Worm (Caenorhabditis elegans) whole organism, L2 larva: ENCODE measurements around the gene gmeb-1.

Experiments
- aly-2 ChIP-seq: fragments of 150-350 bp; optimal IDR thresholded peaks from 2 replicates; lab custom pipeline; 2014; ENCODE audit warnings: missing biosample characterization, missing genetic modification characterization
- ama-1 ChIP-seq: fragments of 150-350 bp; optimal IDR thresholded peaks from 2 replicates; lab custom pipeline; 2018; ENCODE audit warnings: inconsistent platforms
- blmp-1 ChIP-seq: sonication (generic microtip); optimal IDR thresholded peaks from 2 replicates; lab custom pipeline; 2017; ENCODE audit warnings: missing genetic modification characterization, mild to moderate bottlenecking, missing compliant biosample characterization, antibody characterized with exemption, moderate library complexity; ENCODE audit not compliant: insufficient read depth
- elt-3 ChIP-seq: sonication (generic microtip); optimal IDR thresholded peaks from 2 replicates; lab custom pipeline; 2017; ENCODE audit warnings: missing biosample characterization, missing genetic modification characterization
- mab-5 ChIP-seq: fragments of 150-350 bp; optimal IDR thresholded peaks from 2 replicates; lab custom pipeline; 2014; ENCODE audit warnings: missing biosample characterization, missing genetic modification characterization
- mdl-1 ChIP-seq, 2 experiments: fragments of 150-350 bp in 1 of 2; sonication (generic microtip) in 1 of 2; optimal IDR thresholded peaks; 2 replicates each; lab custom pipeline; 2017; ENCODE audit warnings: missing biosample characterization in 2 of 2, missing genetic modification characterization in 2 of 2
- nhr-11 ChIP-seq: fragments of 150-350 bp; optimal IDR thresholded peaks from 2 replicates; lab custom pipeline; 2014; ENCODE audit warnings: missing biosample characterization, missing genetic modification characterization
- nhr-23 ChIP-seq: fragments of 150-350 bp; optimal IDR thresholded peaks from 2 replicates; lab custom pipeline; 2014; ENCODE audit warnings: missing biosample characterization, missing genetic modification reagents, missing genetic modification characterization
- nhr-6 ChIP-seq: fragments of 150-350 bp; optimal IDR thresholded peaks from 2 replicates; lab custom pipeline; 2014; ENCODE audit warnings: missing biosample characterization, missing genetic modification characterization
- snpc-4 ChIP-seq: fragments of 150-350 bp; optimal IDR thresholded peaks from 2 replicates; lab custom pipeline; 2014; ENCODE audit warnings: missing biosample characterization, missing genetic modification characterization
- unc-39 ChIP-seq: fragments of 150-350 bp; optimal IDR thresholded peaks from 2 replicates; lab custom pipeline; 2014; ENCODE audit warnings: missing biosample characterization, missing genetic modification characterization
- unc-62 ChIP-seq: fragments of 150-350 bp; optimal IDR thresholded peaks from 2 replicates; lab custom pipeline; 2014; ENCODE audit warnings: missing biosample characterization, missing genetic modification reagents, missing genetic modification characterization
- zag-1 ChIP-seq: fragments of 150-350 bp; optimal IDR thresholded peaks from 2 replicates; lab custom pipeline; 2014; ENCODE audit warnings: missing biosample characterization, missing genetic modification characterization

ce11 chrII:1334-1898, 17.9 kb upstream of the gmeb-1 start, which contains the start of gene 2L52.1:
- TF ChIP-seq mdl-1 (tag; optimal IDR thresholded peaks at IDR 0.05; lab: Kevin White, UChicago): no peak
- no peak for TF ChIP-seq ama-1 (lab: Kevin White, UChicago)
- TF ChIP-seq elt-3: no peak
- TF ChIP-seq unc-62 (GFP tag; lab: Kevin White, UChicago): no peak
- no peak for TF ChIP-seq mab-5 (tag; lab: Kevin White, UChicago)
- no peak for TF ChIP-seq snpc-4 (tag; lab: Kevin White, UChicago)
- TF ChIP-seq nhr-6 (tag; lab: Kevin White, UChicago): peak; percentile 95
- no peak for TF ChIP-seq blmp-1 (tag; lab: Kevin White, UChicago)
- no peak for TF ChIP-seq zag-1 (tag; lab: Kevin White, UChicago)
- TF ChIP-seq nhr-11: no peak
- TF ChIP-seq nhr-23: no peak
- TF ChIP-seq unc-39 (tag; lab: Kevin White, UChicago): no peak
- no peak for TF ChIP-seq aly-2 (tag; lab: Kevin White, UChicago)
